Worm (Caenorhabditis elegans) whole organism, L1 larva: ENCODE results near the gene T06E6.1.

Experiments
- C04F5.9 ChIP-seq: sonication (generic microtip); optimal IDR thresholded peaks from 2 replicates; lab custom pipeline; 2016; ENCODE audit warnings: missing genetic modification characterization, missing compliant biosample characterization
- F16B12.6 ChIP-seq: fragments of 150-350 bp; optimal IDR thresholded peaks from 2 replicates; lab custom pipeline; 2014; ENCODE audit warnings: missing biosample characterization, missing genetic modification characterization
- Y116A8C.19 ChIP-seq: sonication (generic microtip); optimal IDR thresholded peaks from 2 replicates; lab custom pipeline; 2016; ENCODE audit warnings: missing compliant biosample characterization, missing genetic modification characterization, borderline replicate concordance
- aha-1 ChIP-seq: fragments of 150-350 bp; optimal IDR thresholded peaks from 2 replicates; lab custom pipeline; 2014; ENCODE audit warnings: missing biosample characterization, missing genetic modification characterization
- blmp-1 ChIP-seq: fragments of 150-350 bp; optimal IDR thresholded peaks from 2 replicates; lab custom pipeline; 2014; ENCODE audit warnings: missing biosample characterization, missing genetic modification characterization
- ceh-63 ChIP-seq: fragments of 200-800 bp; sonication (Bioruptor generic); optimal IDR thresholded peaks from 2 replicates; lab custom pipeline; 2018; ENCODE audit warnings: mild to moderate bottlenecking, missing genetic modification characterization, missing compliant biosample characterization
- ceh-8 ChIP-seq: fragments of 200-800 bp; sonication (Bioruptor generic); optimal IDR thresholded peaks from 2 replicates; lab custom pipeline; 2018; ENCODE audit warnings: mild to moderate bottlenecking, missing genetic modification characterization, moderate library complexity, missing compliant biosample characterization
- ceh-82 ChIP-seq, 3 experiments: fragments of 150-350 bp in 1 of 3; sonication (generic microtip) in 2 of 3; optimal IDR thresholded peaks; 2 replicates each; lab custom pipeline; 2014 to 2017; ENCODE audit warnings: missing biosample characterization in 3 of 3, missing genetic modification characterization in 3 of 3
- ceh-88 ChIP-seq: fragments of 200-800 bp; sonication (Bioruptor generic); IDR thresholded peaks from 2 replicates; pipeline ENCODE4 v1.3.6; 2022; ENCODE audit warnings: missing genetic modification characterization, missing compliant biosample characterization
- ceh-90 ChIP-seq: sonication (generic microtip); optimal IDR thresholded peaks from 2 replicates; lab custom pipeline; 2016; ENCODE audit warnings: missing genetic modification characterization, missing compliant biosample characterization
- ces-1 ChIP-seq: fragments of 150-350 bp; optimal IDR thresholded peaks from 2 replicates; lab custom pipeline; 2014; ENCODE audit warnings: missing biosample characterization, missing genetic modification reagents, missing genetic modification characterization
- dpl-1 ChIP-seq, 3 experiments: fragments of 150-350 bp in 2 of 3; sonication (generic microtip) in 1 of 3; optimal IDR thresholded peaks; 2 replicates each; lab custom pipeline; 2014 to 2017; ENCODE audit warnings: missing biosample characterization in 3 of 3, missing genetic modification characterization in 3 of 3, missing genetic modification reagents in 3 of 3
- dsc-1 ChIP-seq: sonication (generic microtip); optimal IDR thresholded peaks from 2 replicates; lab custom pipeline; 2016; ENCODE audit warnings: mild to moderate bottlenecking, missing genetic modification characterization, missing compliant biosample characterization
- efl-1 ChIP-seq, 4 experiments: fragments of 150-350 bp; optimal IDR thresholded peaks in 3 of 4; peaks in 1 of 4; 1 replicate in 1 of 4; 2 replicates in 3 of 4; lab custom pipeline; 2014; ENCODE audit warnings: missing biosample characterization in 2 of 4, missing genetic modification characterization in 2 of 4, missing genetic modification reagents in 2 of 4
- fkh-8 ChIP-seq: sonication (generic microtip); optimal IDR thresholded peaks from 2 replicates; lab custom pipeline; 2016; ENCODE audit warnings: mild to moderate bottlenecking, missing genetic modification characterization, missing compliant biosample characterization
- grh-1 ChIP-seq: fragments of 200-800 bp; sonication (Bioruptor generic); IDR thresholded peaks from 2 replicates; pipeline ENCODE4 v1.3.6; 2022; ENCODE audit warnings: missing genetic modification reagents, missing genetic modification characterization, missing compliant biosample characterization
- hlh-4 ChIP-seq: sonication (generic microtip); optimal IDR thresholded peaks from 2 replicates; lab custom pipeline; 2016; ENCODE audit warnings: mild to moderate bottlenecking, missing genetic modification characterization, missing compliant biosample characterization
- hpl-2 ChIP-seq: fragments of 150-350 bp; optimal IDR thresholded peaks from 2 replicates; lab custom pipeline; 2014; ENCODE audit warnings: missing biosample characterization, missing genetic modification reagents, missing genetic modification characterization
- isw-1 ChIP-seq: fragments of 200-800 bp; sonication (Bioruptor generic); IDR thresholded peaks from 2 replicates; pipeline ENCODE4 v1.3.6; 2022; ENCODE audit warnings: missing genetic modification characterization, missing compliant biosample characterization
- lin-14 ChIP-seq: fragments of 200-800 bp; sonication (Bioruptor generic); optimal IDR thresholded peaks from 2 replicates; lab custom pipeline; 2018; ENCODE audit warnings: mild to moderate bottlenecking, missing genetic modification characterization, moderate library complexity, missing compliant biosample characterization
- lsy-2 ChIP-seq, 2 experiments: fragments of 150-350 bp; optimal IDR thresholded peaks; 2 replicates each; lab custom pipeline; 2014; ENCODE audit warnings: missing biosample characterization in 2 of 2, missing genetic modification characterization in 2 of 2
- mab-9 ChIP-seq: fragments of 200-800 bp; sonication (Bioruptor generic); IDR thresholded peaks from 2 replicates; pipeline ENCODE4 v1.3.6; 2022; ENCODE audit warnings: missing genetic modification reagents, missing genetic modification characterization, missing compliant biosample characterization
- mdl-1 ChIP-seq, 2 experiments: fragments of 150-350 bp; optimal IDR thresholded peaks; 2 replicates each; lab custom pipeline; 2014 to 2017; ENCODE audit warnings: missing biosample characterization in 2 of 2, missing genetic modification characterization in 2 of 2, inconsistent platforms in 1 of 2
- mep-1 ChIP-seq: fragments of 150-350 bp; optimal IDR thresholded peaks from 2 replicates; lab custom pipeline; 2014; ENCODE audit warnings: missing biosample characterization, missing genetic modification characterization
- nhr-11 ChIP-seq: fragments of 150-350 bp; optimal IDR thresholded peaks from 2 replicates; lab custom pipeline; 2014; ENCODE audit warnings: missing biosample characterization, missing genetic modification characterization
- nhr-19 ChIP-seq: fragments of 200-800 bp; sonication (Bioruptor generic); conservative IDR thresholded peaks from 2 replicates; pipeline ENCODE4 v1.3.6; 2022; ENCODE audit warnings: missing genetic modification characterization, missing compliant biosample characterization
- nhr-237 ChIP-seq: fragments of 150-350 bp; optimal IDR thresholded peaks from 2 replicates; lab custom pipeline; 2014; ENCODE audit warnings: missing biosample characterization, missing genetic modification characterization
- nhr-47 ChIP-seq: sonication (generic microtip); optimal IDR thresholded peaks from 2 replicates; lab custom pipeline; 2016; ENCODE audit warnings: mild to moderate bottlenecking, missing genetic modification characterization, moderate library complexity, missing compliant biosample characterization
- nhr-71 ChIP-seq: sonication (generic microtip); optimal IDR thresholded peaks from 2 replicates; lab custom pipeline; 2016; ENCODE audit warnings: mild to moderate bottlenecking, missing genetic modification characterization, moderate library complexity, missing compliant biosample characterization
- nhr-76 ChIP-seq: sonication (generic microtip); optimal IDR thresholded peaks from 2 replicates; lab custom pipeline; 2017; ENCODE audit warnings: missing biosample characterization, missing genetic modification characterization
- nhr-90 ChIP-seq: sonication (generic microtip); optimal IDR thresholded peaks from 2 replicates; lab custom pipeline; 2016; ENCODE audit warnings: mild to moderate bottlenecking, missing genetic modification characterization, missing compliant biosample characterization; ENCODE audit not compliant: poor library complexity
- rnt-1 ChIP-seq: sonication (generic microtip); optimal IDR thresholded peaks from 2 replicates; lab custom pipeline; 2016; ENCODE audit warnings: mild to moderate bottlenecking, missing genetic modification characterization, moderate library complexity, missing compliant biosample characterization
- snu-23 ChIP-seq: sonication (generic microtip); optimal IDR thresholded peaks from 2 replicates; lab custom pipeline; 2016; ENCODE audit warnings: missing genetic modification characterization, missing compliant biosample characterization
- swsn-7 ChIP-seq: sonication (generic microtip); optimal IDR thresholded peaks from 2 replicates; lab custom pipeline; 2016; ENCODE audit warnings: missing genetic modification characterization, missing compliant biosample characterization
- tbx-2 ChIP-seq: sonication (generic microtip); optimal IDR thresholded peaks from 2 replicates; lab custom pipeline; 2016; ENCODE audit warnings: missing genetic modification characterization, missing compliant biosample characterization
- tlp-1 ChIP-seq: fragments of 150-350 bp; optimal IDR thresholded peaks from 2 replicates; lab custom pipeline; 2014; ENCODE audit warnings: missing biosample characterization, missing genetic modification characterization
- unc-62 ChIP-seq: fragments of 150-350 bp; optimal IDR thresholded peaks from 2 replicates; lab custom pipeline; 2014; ENCODE audit warnings: missing biosample characterization, missing genetic modification reagents, missing genetic modification characterization
- unc-98 ChIP-seq: fragments of 200-800 bp; sonication (Bioruptor generic); IDR thresholded peaks from 2 replicates; pipeline ENCODE4 v1.3.6; 2022; ENCODE audit warnings: missing genetic modification characterization, missing compliant biosample characterization
- vab-15 ChIP-seq: sonication (generic microtip); optimal IDR thresholded peaks from 2 replicates; lab custom pipeline; 2017; ENCODE audit warnings: missing genotype, mild to moderate bottlenecking, missing genetic modification characterization, missing compliant biosample characterization
- zag-1 ChIP-seq: fragments of 150-350 bp; optimal IDR thresholded peaks from 2 replicates; lab custom pipeline; 2014; ENCODE audit warnings: missing biosample characterization, missing genetic modification characterization
- ztf-11 ChIP-seq, 2 experiments: sonication (generic microtip); optimal IDR thresholded peaks; 2 replicates each; lab custom pipeline; 2016 to 2017; ENCODE audit warnings: missing genetic modification characterization in 2 of 2, missing biosample characterization in 1 of 2, missing compliant biosample characterization in 1 of 2
- ztf-4 ChIP-seq: fragments of 150-350 bp; optimal IDR thresholded peaks from 2 replicates; lab custom pipeline; 2014; ENCODE audit warnings: missing biosample characterization, missing genetic modification characterization

The T06E6.1 gene

DNA sequence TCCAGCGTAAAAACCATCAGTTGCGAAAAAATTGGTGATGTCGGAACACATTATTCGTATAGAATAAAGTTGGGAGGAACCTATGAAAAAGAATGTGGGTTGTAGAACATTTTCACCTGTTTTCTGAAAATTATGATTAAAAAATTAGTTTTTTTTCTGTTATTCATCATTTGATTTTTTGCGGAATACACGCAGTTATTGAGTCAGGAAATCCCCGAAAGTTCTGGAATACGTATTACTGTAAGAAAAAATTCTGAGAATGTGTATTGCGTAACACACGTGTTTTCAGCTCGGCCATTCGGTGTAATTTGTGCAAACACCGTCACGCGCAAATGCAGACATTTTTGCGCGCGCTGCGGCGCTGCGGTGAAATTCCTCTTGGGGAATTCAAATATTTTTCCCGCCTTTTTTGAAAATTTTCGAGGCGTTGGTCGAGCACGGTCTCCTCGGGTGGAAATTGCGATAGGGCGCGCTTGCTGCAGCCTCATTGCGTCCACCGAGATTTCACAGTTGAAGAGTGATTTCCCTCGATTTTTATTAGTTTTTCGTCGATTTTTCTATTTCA is 5.9 kb downstream of the T06E6.1 start, which contains the start of gene srh-170:
Gene srh-170, minus strand, starts transcription at position 51 of the 565 bp plus-strand sequence.
- TF ChIP-seq nhr-11 (tag; lab: Kevin White, UChicago) (no peak), lsy-2 (tag; optimal IDR thresholded peaks at IDR 0.05; lab: Kevin White, UChicago) (no peak), nhr-237 (no peak), grh-1 (peak; percentile 57), tbx-2 (tag; lab: Kevin White, UChicago) (no peak), ceh-63 (no peak), dpl-1 (GFP tag; optimal IDR thresholded peaks at IDR 0.05; lab: Kevin White, UChicago) (peak in 2 of 3 experiments; percentile 16 to 52), lin-14 (no peak), tlp-1 (no peak), nhr-76 (no peak), ztf-4 (tag; lab: Kevin White, UChicago) (no peak), efl-1 (optimal IDR thresholded peaks at IDR 0.05; lab: Kevin White, UChicago) (peak; percentile 35 to 73), efl-1 (GFP tag; optimal IDR thresholded peaks at IDR 0.05 in 1 of 2; lab: Kevin White, UChicago) (peak; percentile 46 to 72), F16B12.6 (tag; lab: Kevin White, UChicago) (peak; percentile 49), mep-1 (tag; lab: Kevin White, UChicago) (no peak), ces-1 (no peak), ceh-8 (no peak), blmp-1 (tag; lab: Kevin White, UChicago) (no peak), nhr-90 (tag; lab: Kevin White, UChicago) (no peak), ceh-88 (GFP tag; lab: Robert Waterston, UW) (no peak), snu-23 (GFP tag; lab: Kevin White, UChicago) (peak; percentile 23), ceh-90 (tag; lab: Kevin White, UChicago) (no peak), fkh-8 (no peak), C04F5.9 (tag; lab: Kevin White, UChicago) (no peak), mdl-1 (tag; optimal IDR thresholded peaks at IDR 0.05; lab: Kevin White, UChicago) (no peak), nhr-71 (tag; lab: Kevin White, UChicago) (peak; percentile 11), hpl-2 (GFP tag; lab: Kevin White, UChicago) (no peak), dsc-1 (tag; lab: Kevin White, UChicago) (no peak), rnt-1 (tag; lab: Kevin White, UChicago) (no peak), nhr-47 (peak; percentile 8), isw-1 (GFP tag; lab: Robert Waterston, UW) (0 out of 2 replicates have a peak, but pooled peaks have one; percentile 16)

DNA sequence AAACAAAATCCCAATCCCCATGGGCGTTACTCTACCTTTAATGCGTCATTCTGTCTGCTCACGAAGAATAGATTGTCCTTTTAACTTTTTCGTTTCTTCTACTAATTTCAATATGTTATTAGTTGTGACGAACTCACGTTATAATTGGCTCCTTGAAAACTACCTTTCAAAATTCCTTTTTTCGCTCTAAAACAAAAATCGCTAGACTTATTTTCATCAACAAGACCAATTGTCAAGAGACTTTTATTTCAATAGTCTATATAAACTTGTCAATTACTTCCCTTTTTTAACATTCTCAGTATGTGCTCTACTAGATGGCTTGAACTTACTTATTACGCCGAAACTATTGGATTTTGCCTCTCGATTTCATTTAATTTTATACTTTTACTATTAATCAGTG is 10.0 kb downstream of the T06E6.1 start, which contains the start of gene str-102:
Gene str-102, plus strand, starts transcription at position 301 of the 400 bp plus-strand sequence.
- TF ChIP-seq ceh-8 = peak; percentile 72
- TF ChIP-seq dsc-1 (tag; lab: Kevin White, UChicago) = no peak
- TF ChIP-seq hlh-4 = no peak
- no peak for TF ChIP-seq nhr-19
- TF ChIP-seq mab-9 (GFP tag; lab: Robert Waterston, UW) = no peak
- no peak for TF ChIP-seq ztf-4 (tag; lab: Kevin White, UChicago)
- no peak for TF ChIP-seq unc-62 (GFP tag; lab: Kevin White, UChicago)
- no peak for TF ChIP-seq Y116A8C.19

DNA sequence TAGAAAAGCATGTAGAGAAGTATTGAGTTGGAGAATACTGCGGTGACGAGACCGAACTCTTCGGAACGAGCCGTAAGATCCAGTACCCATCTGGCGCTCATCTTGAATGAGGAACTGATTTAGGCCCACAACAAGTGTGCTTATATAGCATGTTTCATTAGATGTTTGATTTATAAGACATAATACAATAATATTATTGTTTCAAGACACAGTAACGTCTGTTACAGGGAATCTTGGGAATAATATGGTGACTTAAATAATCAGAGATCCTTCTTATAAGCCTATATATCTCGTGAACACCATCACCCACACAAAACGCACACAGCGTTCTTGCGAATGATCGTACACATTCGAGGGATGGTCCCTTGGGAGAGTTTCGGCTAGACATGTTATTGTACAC is 11.0 kb downstream of the T06E6.1 start, which contains the start of gene str-88:
Gene str-88, minus strand, starts transcription at position 101 of the 400 bp plus-strand sequence.
- TF ChIP-seq hlh-4 (no peak), aha-1 (tag; lab: Kevin White, UChicago) (no peak), ztf-11 (tag; optimal IDR thresholded peaks at IDR 0.05; lab: Kevin White, UChicago) (no peak), dpl-1 (GFP tag; optimal IDR thresholded peaks at IDR 0.05; lab: Kevin White, UChicago) (no peak), vab-15 (tag; lab: Kevin White, UChicago) (no peak), ceh-82 (tag; optimal IDR thresholded peaks at IDR 0.05; lab: Kevin White, UChicago) (no peak), swsn-7 (tag; lab: Kevin White, UChicago) (no peak), unc-98 (no peak), zag-1 (tag; lab: Kevin White, UChicago) (no peak), nhr-76 (no peak)
